Worm (Caenorhabditis elegans): ENCODE results near the gene cyp-33C1.

cyp-33C1 gene

ce11 chrV:2228781-2229180 lies 49.5 kb downstream of the cyp-33C1 start, which contains the start of gene nhr-126:
TSS of gene nhr-126 (plus strand) at chrV:2229081.
- no peak for TF ChIP-seq Y53G8AR.9 (GFP tag; conservative IDR thresholded peaks at IDR 0.05)
- no peak for TF ChIP-seq zim-3 (tag; optimal IDR thresholded peaks at IDR 0.05)
- TF ChIP-seq athp-1 (tag; optimal IDR thresholded peaks at IDR 0.05), result no peak
- TF ChIP-seq T26A5.8 (tag; optimal IDR thresholded peaks at IDR 0.05), result no peak

ce11 chrV:2230912-2231311 lies 51.6 kb downstream of the cyp-33C1 start, which contains the start of gene nhr-134:
TSS of gene nhr-134 (plus strand) at chrV:2231223.
- TF ChIP-seq nhr-80 (tag; optimal IDR thresholded peaks at IDR 0.05), result peak; percentile 4
- TF ChIP-seq attf-5 (GFP tag; optimal IDR thresholded peaks at IDR 0.05), result peak; percentile 34
- no peak for TF ChIP-seq xnd-1 (tag; optimal IDR thresholded peaks at IDR 0.05)
- no peak for TF ChIP-seq cebp-1 (GFP tag; IDR thresholded peaks at IDR 0.05)
- peak; percentile 25 for TF ChIP-seq cebp-1 (tag; optimal IDR thresholded peaks at IDR 0.05)
- peak; percentile 52; the same call in 1 of the 2 replicates for TF ChIP-seq hmg-1.2 (GFP tag; IDR thresholded peaks at IDR 0.05)
- TF ChIP-seq F23B12.7 (tag; optimal IDR thresholded peaks at IDR 0.05; ENCODE audit: insufficient read depth), result no peak
- TF ChIP-seq snpc-3.4 (tag; optimal IDR thresholded peaks at IDR 0.05), result no peak
- TF ChIP-seq lag-1 (GFP tag; IDR thresholded peaks at IDR 0.05), result no peak
